Worm (Caenorhabditis elegans) whole organism, L3 larva: ENCODE results near the gene T01C1.4.

Experiments
- aly-2 ChIP-seq: fragments of 150-350 bp; optimal IDR thresholded peaks from 2 replicates; lab custom pipeline; 2014; ENCODE audit warnings: missing biosample characterization, missing genetic modification characterization
- ama-1 ChIP-seq: fragments of 150-350 bp; optimal IDR thresholded peaks from 2 replicates; lab custom pipeline; 2018
- ceh-16 ChIP-seq: sonication (generic microtip); optimal IDR thresholded peaks from 2 replicates; lab custom pipeline; 2017; ENCODE audit warnings: missing biosample characterization, missing genetic modification characterization
- ceh-28 ChIP-seq: fragments of 150-350 bp; optimal IDR thresholded peaks from 2 replicates; lab custom pipeline; 2014; ENCODE audit warnings: missing biosample characterization, missing genetic modification reagents, missing genetic modification characterization
- egl-27 ChIP-seq: sonication (generic microtip); optimal IDR thresholded peaks from 4 replicates; lab custom pipeline; 2017; ENCODE audit warnings: missing biosample characterization, missing genetic modification reagents, missing genetic modification characterization
- egl-5 ChIP-seq: fragments of 150-350 bp; optimal IDR thresholded peaks from 2 replicates; lab custom pipeline; 2017; ENCODE audit warnings: missing biosample characterization, missing genetic modification reagents, missing genetic modification characterization, inconsistent platforms
- elt-3 ChIP-seq, 3 experiments: fragments of 150-350 bp in 1 of 3; sonication (generic microtip) in 2 of 3; optimal IDR thresholded peaks; 2 replicates in 2 of 3; 4 replicates in 1 of 3; lab custom pipeline; 2014 to 2017; ENCODE audit warnings: missing biosample characterization in 3 of 3, missing genetic modification characterization in 3 of 3
- fkh-10 ChIP-seq: sonication (generic microtip); optimal IDR thresholded peaks from 2 replicates; lab custom pipeline; 2017; ENCODE audit warnings: missing biosample characterization, missing genetic modification reagents, missing genetic modification characterization
- fkh-2 ChIP-seq: fragments of 150-350 bp; optimal IDR thresholded peaks from 2 replicates; lab custom pipeline; 2014; ENCODE audit warnings: missing biosample characterization, missing genetic modification reagents, missing genetic modification characterization
- hmg-11 ChIP-seq: sonication (generic microtip); optimal IDR thresholded peaks from 2 replicates; lab custom pipeline; 2016; ENCODE audit warnings: missing genetic modification characterization, missing compliant biosample characterization
- jun-1 ChIP-seq: fragments of 150-350 bp; optimal IDR thresholded peaks from 2 replicates; lab custom pipeline; 2014; ENCODE audit warnings: missing biosample characterization, missing genetic modification reagents, missing genetic modification characterization
- lsy-12 ChIP-seq: sonication (generic microtip); optimal IDR thresholded peaks from 2 replicates; lab custom pipeline; 2016; ENCODE audit warnings: mild to moderate bottlenecking, missing genetic modification characterization, missing compliant biosample characterization
- nfya-1 ChIP-seq: sonication (generic microtip); optimal IDR thresholded peaks from 2 replicates; lab custom pipeline; 2017; ENCODE audit warnings: missing genetic modification characterization, mild to moderate bottlenecking, missing compliant biosample characterization, antibody characterized with exemption, moderate library complexity; ENCODE audit not compliant: insufficient read depth
- nhr-23 ChIP-seq: fragments of 150-350 bp; optimal IDR thresholded peaks from 2 replicates; lab custom pipeline; 2014; ENCODE audit warnings: missing biosample characterization, missing genetic modification reagents, missing genetic modification characterization
- nhr-237 ChIP-seq: fragments of 150-350 bp; optimal IDR thresholded peaks from 2 replicates; lab custom pipeline; 2014; ENCODE audit warnings: missing biosample characterization, missing genetic modification characterization
- nhr-25 ChIP-seq: sonication (generic microtip); optimal IDR thresholded peaks from 2 replicates; lab custom pipeline; 2017; ENCODE audit warnings: missing biosample characterization, missing genetic modification characterization
- nhr-43 ChIP-seq: sonication (generic microtip); optimal IDR thresholded peaks from 2 replicates; lab custom pipeline; 2016; ENCODE audit warnings: mild to moderate bottlenecking, missing genetic modification characterization, missing compliant biosample characterization; ENCODE audit not compliant: poor library complexity, severe bottlenecking
- nhr-76 ChIP-seq: fragments of 150-350 bp; sonication (generic microtip); optimal IDR thresholded peaks from 5 replicates; lab custom pipeline; 2014; ENCODE audit warnings: missing biosample characterization, missing genetic modification characterization
- pha-4 ChIP-seq: fragments of 150-350 bp; optimal IDR thresholded peaks from 2 replicates; lab custom pipeline; 2014; ENCODE audit warnings: missing biosample characterization, missing genetic modification reagents, missing genetic modification characterization
- pqm-1 ChIP-seq: fragments of 150-350 bp; optimal IDR thresholded peaks from 2 replicates; lab custom pipeline; 2017; ENCODE audit warnings: missing biosample characterization, missing genetic modification characterization, inconsistent platforms
- sea-2 ChIP-seq: fragments of 150-350 bp; sonication (generic microtip); optimal IDR thresholded peaks from 4 replicates; lab custom pipeline; 2014; ENCODE audit warnings: missing biosample characterization, missing genetic modification reagents, missing genetic modification characterization
- skn-1 ChIP-seq: fragments of 150-350 bp; optimal IDR thresholded peaks from 2 replicates; lab custom pipeline; 2014; ENCODE audit warnings: missing biosample characterization, missing genetic modification characterization
- tbx-2 ChIP-seq: sonication (generic microtip); optimal IDR thresholded peaks from 2 replicates; lab custom pipeline; 2016; ENCODE audit warnings: mild to moderate bottlenecking, missing genetic modification characterization, missing compliant biosample characterization
- unc-39 ChIP-seq: sonication (generic microtip); optimal IDR thresholded peaks from 4 replicates; lab custom pipeline; 2017; ENCODE audit warnings: missing biosample characterization, missing genetic modification characterization
- unc-62 ChIP-seq: fragments of 150-350 bp; sonication (generic microtip); optimal IDR thresholded peaks from 4 replicates; lab custom pipeline; 2014; ENCODE audit warnings: missing biosample characterization, missing genetic modification reagents, missing genetic modification characterization
- ztf-11 ChIP-seq: fragments of 150-350 bp; optimal IDR thresholded peaks from 2 replicates; lab custom pipeline; 2014; ENCODE audit warnings: missing biosample characterization, missing genetic modification characterization

The T01C1.4 gene

ce11 chrX:10675376-10675775 is 41.5 kb downstream of the T01C1.4 start:
- peak; percentile 26 for TF ChIP-seq ama-1 (lab: Kevin White, UChicago)
- TF ChIP-seq nhr-237 (tag; lab: Kevin White, UChicago), result no peak
- peak; percentile 18 for TF ChIP-seq nhr-43 (tag; lab: Kevin White, UChicago)

- TF ChIP-seq lsy-12 (tag; lab: Kevin White, UChicago), result no peak
- TF ChIP-seq tbx-2 (tag; lab: Kevin White, UChicago), result no peak
- no peak for TF ChIP-seq pha-4 (tag; lab: Kevin White, UChicago)
- no peak for TF ChIP-seq ceh-16 (tag; lab: Kevin White, UChicago)
- no peak for TF ChIP-seq ama-1 (lab: Kevin White, UChicago)
- no peak for TF ChIP-seq fkh-2
- TF ChIP-seq sea-2 (GFP tag; lab: Kevin White, UChicago), result no peak
- TF ChIP-seq aly-2 (tag; lab: Kevin White, UChicago), result no peak
- no peak for TF ChIP-seq elt-3 (tag; optimal IDR thresholded peaks at IDR 0.05; lab: Kevin White, UChicago)
- TF ChIP-seq nfya-1 (tag; lab: Kevin White, UChicago), result no peak
These were observed 42.7 kb downstream of the T01C1.4 start, which contains the start of gene F13E6.2 for ce11 chrX:10674199-10674598. TSS of gene F13E6.2 (minus strand) at chrX:10674299.

ce11 chrX:10670198-10670597 is 46.7 kb downstream of the T01C1.4 start:
- TF ChIP-seq elt-3 (tag; optimal IDR thresholded peaks at IDR 0.05; lab: Kevin White, UChicago) (no peak), pqm-1 (tag; lab: Kevin White, UChicago) (no peak), nhr-237 (tag; lab: Kevin White, UChicago) (no peak), egl-5 (tag; lab: Kevin White, UChicago) (no peak), egl-27 (no peak), fkh-10 (GFP tag; lab: Kevin White, UChicago) (no peak), nhr-76 (no peak), unc-62 (GFP tag; lab: Kevin White, UChicago) (no peak), ztf-11 (tag; lab: Kevin White, UChicago) (no peak), skn-1 (no peak), ceh-28 (tag; lab: Kevin White, UChicago) (no peak)

- TF ChIP-seq hmg-11 (tag; lab: Kevin White, UChicago) (peak; percentile 8), nhr-23 (tag; lab: Kevin White, UChicago) (peak; percentile 81), jun-1 (tag; lab: Kevin White, UChicago) (peak; percentile 23), unc-62 (GFP tag; lab: Kevin White, UChicago) (no peak), lsy-12 (tag; lab: Kevin White, UChicago) (peak; percentile 39), ztf-11 (tag; lab: Kevin White, UChicago) (no peak), nhr-43 (tag; lab: Kevin White, UChicago) (peak; percentile 65), nhr-25 (peak; percentile 70), unc-39 (tag; lab: Kevin White, UChicago) (no peak), ceh-28 (tag; lab: Kevin White, UChicago) (peak; percentile 62)
These were observed 49.3 kb downstream of the T01C1.4 start for ce11 chrX:10667424-10668291.

ce11 chrX:10666871-10667270 is 50.0 kb downstream of the T01C1.4 start:
- TF ChIP-seq nhr-43 (tag; lab: Kevin White, UChicago) (peak; percentile 38), skn-1 (no peak)
